Fruit fly (Drosophila melanogaster) whole organism, embryonic: ENCODE measurements around the gene path.
A peak's percentile ranks its signal among the peaks of the same experiment; 100 is the strongest.

ENCODE experiments used
- Aef1 ChIP-seq: fragments of 200-800 bp; sonication (Bioruptor generic); IDR thresholded peaks from 3 replicates; pipeline ENCODE4 v1.3.6; 2022; ENCODE audit warnings: missing biosample characterization, missing genetic modification characterization
- Atf3 ChIP-seq: fragments of 200-800 bp; sonication (Bioruptor generic); optimal IDR thresholded peaks from 3 replicates; lab custom pipeline; 2016; ENCODE audit warnings: missing biosample characterization, missing genetic modification characterization
- CG10366 ChIP-seq: fragments of 200-800 bp; sonication (Bioruptor generic); IDR thresholded peaks from 2 replicates; pipeline ENCODE4 v1.3.6; 2022; ENCODE audit warnings: missing biosample characterization, missing genetic modification characterization
- CG10959 ChIP-seq: fragments of 200-800 bp; sonication (Bioruptor generic); IDR thresholded peaks from 2 replicates; pipeline ENCODE4 v1.3.6; 2022; ENCODE audit warnings: missing biosample characterization, missing genetic modification characterization
- CG11398 ChIP-seq: fragments of 200-800 bp; sonication (Bioruptor generic); optimal IDR thresholded peaks from 2 replicates; lab custom pipeline; 2016; ENCODE audit warnings: missing biosample characterization, missing genetic modification characterization
- CG11504 ChIP-seq: fragments of 200-800 bp; sonication (Bioruptor generic); optimal IDR thresholded peaks from 3 replicates; lab custom pipeline; 2019; ENCODE audit warnings: missing biosample characterization, mild to moderate bottlenecking, missing genetic modification characterization, moderate library complexity
- CG12104 ChIP-seq: fragments of 200-800 bp; sonication (Bioruptor generic); optimal IDR thresholded peaks from 3 replicates; lab custom pipeline; 2016; ENCODE audit warnings: missing biosample characterization, missing genetic modification characterization
- CG12659 ChIP-seq: fragments of 200-800 bp; sonication (Bioruptor generic); optimal IDR thresholded peaks from 3 replicates; lab custom pipeline; 2017; ENCODE audit warnings: mild to moderate bottlenecking, missing biosample characterization, missing genetic modification reagents, missing genetic modification characterization
- CG15479 ChIP-seq: fragments of 200-800 bp; sonication (Bioruptor generic); optimal IDR thresholded peaks from 3 replicates; lab custom pipeline; 2019; ENCODE audit warnings: missing biosample characterization, mild to moderate bottlenecking, missing genetic modification characterization, moderate library complexity
- CG15696 ChIP-seq: fragments of 200-800 bp; sonication (Bioruptor generic); optimal IDR thresholded peaks from 2 replicates; lab custom pipeline; 2019; ENCODE audit warnings: missing biosample characterization, mild to moderate bottlenecking, missing genetic modification characterization, moderate library complexity
- CG16863 ChIP-seq: fragments of 200-800 bp; sonication (Bioruptor generic); optimal IDR thresholded peaks from 3 replicates; lab custom pipeline; 2016; ENCODE audit warnings: missing biosample characterization, missing genetic modification characterization
- CG17359 ChIP-seq: fragments of 200-800 bp; sonication (Bioruptor generic); optimal IDR thresholded peaks from 3 replicates; lab custom pipeline; 2018; ENCODE audit warnings: missing biosample characterization, mild to moderate bottlenecking, missing genetic modification characterization, moderate library complexity
- CG17912 ChIP-seq: fragments of 200-800 bp; sonication (Bioruptor generic); optimal IDR thresholded peaks from 2 replicates; lab custom pipeline; 2018; ENCODE audit warnings: missing biosample characterization, mild to moderate bottlenecking, missing genetic modification characterization
- CG18476 ChIP-seq: fragments of 200-800 bp; sonication (Bioruptor generic); optimal IDR thresholded peaks from 2 replicates; lab custom pipeline; 2016; ENCODE audit warnings: missing biosample characterization, mild to moderate bottlenecking, missing genetic modification characterization
- CG2875 ChIP-seq: fragments of 200-800 bp; sonication (Bioruptor generic); optimal IDR thresholded peaks from 2 replicates; lab custom pipeline; 2017; ENCODE audit warnings: missing biosample characterization, mild to moderate bottlenecking, missing genetic modification characterization, missing genetic modification reagents
- CG32532 ChIP-seq: fragments of 200-800 bp; sonication (Bioruptor generic); IDR thresholded peaks from 2 replicates; pipeline ENCODE4 v1.3.6; 2022; ENCODE audit warnings: missing biosample characterization, missing genetic modification characterization
- CG32767 ChIP-seq: fragments of 200-800 bp; sonication (Bioruptor generic); IDR thresholded peaks from 2 replicates; pipeline ENCODE4 v1.3.6; 2022; ENCODE audit warnings: missing biosample characterization, missing genetic modification characterization
- CG32772 ChIP-seq: fragments of 200-800 bp; sonication (Bioruptor generic); IDR thresholded peaks from 2 replicates; pipeline ENCODE4 v1.3.6; 2022; ENCODE audit warnings: missing biosample characterization, missing genetic modification characterization
- CG33557 ChIP-seq: fragments of 200-800 bp; sonication (Bioruptor generic); optimal IDR thresholded peaks from 2 replicates; lab custom pipeline; 2019; ENCODE audit warnings: missing biosample characterization, mild to moderate bottlenecking, missing genetic modification characterization, moderate library complexity
- CG3847 ChIP-seq: fragments of 200-800 bp; sonication (Bioruptor generic); IDR thresholded peaks from 2 replicates; pipeline ENCODE4 v1.3.6; 2022; ENCODE audit warnings: missing biosample characterization, missing genetic modification characterization
- CG8388 ChIP-seq: fragments of 200-800 bp; sonication (Bioruptor generic); optimal IDR thresholded peaks from 2 replicates; lab custom pipeline; 2019; ENCODE audit warnings: missing biosample characterization, mild to moderate bottlenecking, missing genetic modification characterization, moderate library complexity
- CHES-1-like ChIP-seq: fragments of 200-800 bp; sonication (Bioruptor generic); optimal IDR thresholded peaks from 2 replicates; lab custom pipeline; 2016; ENCODE audit warnings: missing biosample characterization, missing genetic modification characterization
- Dek ChIP-seq: fragments of 200-800 bp; sonication (Bioruptor generic); optimal IDR thresholded peaks from 3 replicates; lab custom pipeline; 2019; ENCODE audit warnings: missing biosample characterization, mild to moderate bottlenecking, missing genetic modification characterization, moderate library complexity
- HHEX ChIP-seq: fragments of 200-800 bp; sonication (Bioruptor generic); optimal IDR thresholded peaks from 3 replicates; lab custom pipeline; 2017; ENCODE audit warnings: missing biosample characterization, mild to moderate bottlenecking, missing genetic modification characterization, missing genetic modification reagents
- HLH3B ChIP-seq: fragments of 200-800 bp; sonication (Bioruptor generic); IDR thresholded peaks from 2 replicates; pipeline ENCODE4 v1.3.6; 2022; ENCODE audit warnings: missing biosample characterization, missing genetic modification characterization
- NK7.1 ChIP-seq: fragments of 200-800 bp; sonication (Bioruptor generic); optimal IDR thresholded peaks from 3 replicates; lab custom pipeline; 2016; ENCODE audit warnings: missing biosample characterization, missing genetic modification characterization
- Neu2 ChIP-seq: fragments of 200-800 bp; sonication (Bioruptor generic); optimal IDR thresholded peaks from 3 replicates; lab custom pipeline; 2016; ENCODE audit warnings: missing biosample characterization, missing genetic modification characterization, borderline replicate concordance
- Nf-YC ChIP-seq: fragments of 200-800 bp; optimal IDR thresholded peaks from 3 replicates; lab custom pipeline; 2019; ENCODE audit warnings: missing biosample characterization, mild to moderate bottlenecking, missing genetic modification characterization, moderate library complexity
- Six4 ChIP-seq: fragments of 200-800 bp; sonication (Bioruptor generic); optimal IDR thresholded peaks from 2 replicates; lab custom pipeline; 2016; ENCODE audit warnings: missing biosample characterization, missing genetic modification characterization
- ac ChIP-seq: fragments of 200-800 bp; sonication (Bioruptor generic); optimal IDR thresholded peaks from 3 replicates; lab custom pipeline; 2017; ENCODE audit warnings: missing biosample characterization, mild to moderate bottlenecking, missing genetic modification characterization
- ase ChIP-seq: fragments of 200-800 bp; sonication (Bioruptor generic); IDR thresholded peaks from 3 replicates; pipeline ENCODE4 v1.3.6; 2022; ENCODE audit warnings: missing biosample characterization, missing genetic modification characterization
- ash1 ChIP-seq: fragments of 200-800 bp; sonication (Bioruptor generic); optimal IDR thresholded peaks from 2 replicates; lab custom pipeline; 2018; ENCODE audit warnings: missing biosample characterization, mild to moderate bottlenecking, missing genetic modification characterization
- cato ChIP-seq: fragments of 200-800 bp; sonication (Bioruptor generic); optimal IDR thresholded peaks from 2 replicates; lab custom pipeline; 2016; ENCODE audit warnings: missing biosample characterization, missing genetic modification characterization, borderline replicate concordance
- chm ChIP-seq: fragments of 200-800 bp; sonication (Bioruptor generic); IDR thresholded peaks from 2 replicates; pipeline ENCODE4 v1.3.6; 2022; ENCODE audit warnings: missing biosample characterization, missing genetic modification characterization
- dati ChIP-seq: fragments of 200-800 bp; sonication (Bioruptor generic); IDR thresholded peaks from 2 replicates; pipeline ENCODE4 v1.3.6; 2022; ENCODE audit warnings: missing biosample characterization, missing genetic modification characterization
- dmrt11E ChIP-seq: fragments of 200-800 bp; sonication (Bioruptor generic); optimal IDR thresholded peaks from 3 replicates; lab custom pipeline; 2018; ENCODE audit warnings: missing biosample characterization, mild to moderate bottlenecking, missing genetic modification characterization, moderate library complexity
- fd3F ChIP-seq: fragments of 200-800 bp; sonication (Bioruptor generic); optimal IDR thresholded peaks from 2 replicates; lab custom pipeline; 2018; ENCODE audit warnings: missing biosample characterization, mild to moderate bottlenecking, missing genetic modification characterization, moderate library complexity
- fd96Cb ChIP-seq: fragments of 200-800 bp; sonication (Bioruptor generic); optimal IDR thresholded peaks from 2 replicates; lab custom pipeline; 2018; ENCODE audit warnings: missing biosample characterization, mild to moderate bottlenecking, missing genetic modification characterization, moderate library complexity
- gfzf ChIP-seq: fragments of 200-800 bp; sonication (Bioruptor generic); optimal IDR thresholded peaks from 2 replicates; lab custom pipeline; 2016; ENCODE audit warnings: missing biosample characterization, mild to moderate bottlenecking, missing genetic modification characterization, moderate library complexity
- h ChIP-seq: fragments of >200 bp; optimal IDR thresholded peaks from 2 replicates; lab custom pipeline; 2017
- her ChIP-seq: fragments of 200-800 bp; sonication (Bioruptor generic); optimal IDR thresholded peaks from 2 replicates; lab custom pipeline; 2016; ENCODE audit warnings: missing biosample characterization, missing genetic modification characterization
- ind ChIP-seq: fragments of 200-800 bp; sonication (Bioruptor generic); optimal IDR thresholded peaks from 3 replicates; lab custom pipeline; 2016; ENCODE audit warnings: missing biosample characterization, missing genetic modification characterization
- nerfin-1 ChIP-seq: fragments of 200-800 bp; sonication (Bioruptor generic); optimal IDR thresholded peaks from 3 replicates; lab custom pipeline; 2019; ENCODE audit warnings: missing biosample characterization, mild to moderate bottlenecking, missing genetic modification characterization, moderate library complexity
- pros ChIP-seq: fragments of 200-800 bp; sonication (Bioruptor generic); optimal IDR thresholded peaks from 3 replicates; lab custom pipeline; 2019; ENCODE audit warnings: missing biosample characterization, mild to moderate bottlenecking, missing genetic modification characterization, moderate library complexity
- ro ChIP-seq: fragments of 200-800 bp; sonication (Bioruptor generic); IDR thresholded peaks from 2 replicates; pipeline ENCODE4 v1.3.6; 2022; ENCODE audit warnings: missing biosample characterization, missing genetic modification characterization
- tup ChIP-seq: fragments of 200-800 bp; sonication (Bioruptor generic); optimal IDR thresholded peaks from 2 replicates; lab custom pipeline; 2016; ENCODE audit warnings: missing biosample characterization, mild to moderate bottlenecking, missing genetic modification characterization, moderate library complexity
- twi ChIP-seq: fragments of 200-800 bp; optimal IDR thresholded peaks from 2 replicates; lab custom pipeline; 2019; ENCODE audit warnings: missing biosample characterization, mild to moderate bottlenecking, missing genetic modification characterization, moderate library complexity
- zf30C ChIP-seq: fragments of 200-800 bp; sonication (Bioruptor generic); optimal IDR thresholded peaks from 3 replicates; lab custom pipeline; 2018; ENCODE audit warnings: missing biosample characterization, mild to moderate bottlenecking, missing genetic modification characterization

Gene path

DNA sequence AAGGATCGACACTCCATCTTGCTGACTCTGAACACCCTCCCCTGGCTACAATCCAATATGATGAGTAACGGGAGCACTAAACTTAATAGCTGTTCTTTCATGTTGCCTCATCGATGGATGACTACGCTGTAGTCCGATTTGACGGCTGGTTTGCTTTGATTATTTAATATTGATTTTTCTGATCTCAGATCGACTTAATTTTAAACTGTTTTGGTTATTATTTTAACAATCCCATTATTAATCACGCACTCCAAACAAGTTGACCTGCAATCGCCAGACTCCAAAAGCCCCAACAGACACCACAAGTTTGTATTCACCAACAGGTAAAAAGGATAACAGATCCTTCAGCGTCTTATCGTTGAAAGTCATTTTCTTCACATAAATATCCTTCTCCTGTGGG, 7.4 kb upstream of the path start, which contains the start of gene CG33703:
Gene CG33703, minus strand, starts transcription at position 101 of the 400 bp plus-strand sequence.
- TF ChIP-seq CG32767 (GFP tag; lab: Robert Waterston, UW) (no peak), zf30C (GFP tag; lab: Kevin White, UChicago) (no peak), ac (GFP tag; lab: Kevin White, UChicago) (no peak), ro (GFP tag; lab: Robert Waterston, UW) (no peak), fd96Cb (tag; lab: Kevin White, UChicago) (no peak), CG32532 (GFP tag; lab: Robert Waterston, UW) (no peak), HLH3B (no peak), dati (no peak), CG2875 (GFP tag; lab: Kevin White, UChicago) (no peak), CG15479 (no peak), CHES-1-like (GFP tag; lab: Kevin White, UChicago) (no peak), CG3847 (GFP tag; lab: Robert Waterston, UW) (no peak), HHEX (GFP tag; lab: Kevin White, UChicago) (no peak), Neu2 (GFP tag; lab: Kevin White, UChicago) (no peak), CG12659 (GFP tag; lab: Kevin White, UChicago) (no peak), dmrt11E (no peak), CG10366 (GFP tag; lab: Robert Waterston, UW) (no peak), Nf-YC (no peak)

DNA sequence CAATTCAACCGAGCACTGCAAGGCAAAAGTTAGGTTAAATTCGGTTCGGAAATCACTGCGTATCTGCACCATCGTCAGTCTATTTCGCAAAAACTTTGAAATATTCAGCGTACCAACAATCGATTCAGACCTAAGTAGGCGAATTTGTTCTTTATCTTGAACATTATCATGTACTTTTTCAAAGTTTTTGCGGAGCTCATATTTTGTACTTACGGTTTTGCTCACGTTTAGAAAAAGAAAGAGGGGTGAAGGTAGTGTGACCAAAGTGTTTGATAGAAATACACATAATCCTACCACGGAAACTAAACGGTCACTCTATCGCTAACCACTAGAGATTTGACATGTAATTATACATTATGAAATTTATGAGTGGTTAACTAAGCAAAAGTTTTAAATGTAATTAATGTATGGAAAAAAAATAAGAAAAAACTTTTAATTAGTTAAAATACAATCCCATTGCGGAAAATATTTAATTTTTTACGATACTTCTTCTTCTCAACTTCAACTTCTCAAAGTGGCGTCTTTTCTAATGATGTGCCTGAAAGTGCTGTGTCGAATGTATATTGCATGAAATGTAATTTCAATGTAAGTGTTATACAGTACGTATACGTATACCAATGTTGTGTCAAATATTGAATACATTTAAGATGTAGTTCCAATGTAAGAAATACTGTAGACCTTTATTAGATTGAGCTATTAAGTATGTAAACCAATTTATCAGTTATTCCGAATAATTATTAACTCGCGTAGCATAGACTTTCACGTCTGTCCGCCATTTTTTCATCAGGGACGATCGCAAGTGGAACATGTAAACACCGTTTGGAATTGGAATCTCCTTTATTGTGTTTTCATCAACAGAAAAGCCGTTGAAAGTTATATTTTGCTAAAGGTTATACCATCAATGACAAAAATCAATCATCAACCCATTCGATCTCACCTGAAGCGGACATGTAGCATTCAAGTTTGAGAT, 6.4 kb upstream of the path start, which contains the start of gene RpS9:
Gene RpS9, minus strand, starts transcription at position 245 of the 970 bp plus-strand sequence.
- no peak for TF ChIP-seq CG10959 (GFP tag; lab: Robert Waterston, UW)
- TF ChIP-seq CG18476 (GFP tag; lab: Kevin White, UChicago) = no peak
- no peak for TF ChIP-seq CG11398 (GFP tag; lab: Kevin White, UChicago)
- no peak for TF ChIP-seq ind
- TF ChIP-seq Dek = no peak
- no peak for TF ChIP-seq CG12104 (GFP tag; lab: Kevin White, UChicago)
- TF ChIP-seq twi (tag; lab: Kevin White, UChicago) = no peak
- TF ChIP-seq cato (GFP tag; lab: Kevin White, UChicago) = no peak
- peak; percentile 90 for TF ChIP-seq gfzf
- TF ChIP-seq tup (GFP tag; lab: Kevin White, UChicago) = no peak
- no peak for TF ChIP-seq ash1 (GFP tag; lab: Kevin White, UChicago)
- TF ChIP-seq pros = no peak
- no peak for TF ChIP-seq ro (GFP tag; lab: Robert Waterston, UW)
- TF ChIP-seq h (lab: Kevin White, UChicago) = no peak
- TF ChIP-seq CG11504 = peak; percentile 35
- TF ChIP-seq CG16863 = no peak
- peak; percentile 29 for TF ChIP-seq ac (GFP tag; lab: Kevin White, UChicago)
- no peak for TF ChIP-seq Atf3
- no peak for TF ChIP-seq NK7.1 (GFP tag; lab: Kevin White, UChicago)
- TF ChIP-seq CG17359 (tag; lab: Kevin White, UChicago) = peak; percentile 38
- no peak for TF ChIP-seq ase (GFP tag; lab: Robert Waterston, UW)
- TF ChIP-seq CG8388 (GFP tag; lab: Kevin White, UChicago) = peak; percentile 7
- no peak for TF ChIP-seq CG32772 (GFP tag; lab: Robert Waterston, UW)
- TF ChIP-seq fd3F (GFP tag; lab: Kevin White, UChicago) = no peak
- TF ChIP-seq her (GFP tag; lab: Kevin White, UChicago) = no peak
- TF ChIP-seq CG15696 (tag; lab: Kevin White, UChicago) = no peak
- TF ChIP-seq CG17912 = peak; percentile 77
- TF ChIP-seq nerfin-1 (tag; lab: Kevin White, UChicago) = peak; percentile 52
- TF ChIP-seq CG3847 (GFP tag; lab: Robert Waterston, UW) = peak; percentile 43; the same call in 1 of the 2 replicates
- no peak for TF ChIP-seq Aef1
- no peak for TF ChIP-seq chm
- TF ChIP-seq Six4 (GFP tag; lab: Kevin White, UChicago) = no peak
- TF ChIP-seq CG33557 (GFP tag; lab: Kevin White, UChicago) = peak; percentile 13
